Fruit fly (Drosophila melanogaster): ENCODE measurements around the gene CG11353.

- TF ChIP-seq CG3032 (tag; optimal IDR thresholded peaks at IDR 0.05) (peak; percentile 55), Hr39 (GFP tag; optimal IDR thresholded peaks at IDR 0.05) (peak; percentile 46), acj6 (GFP tag; optimal IDR thresholded peaks at IDR 0.05) (peak; percentile 71), Ets21C (GFP tag; optimal IDR thresholded peaks at IDR 0.05) (no peak), Hr4 (GFP tag; optimal IDR thresholded peaks at IDR 0.05) (peak; percentile 76), Hr38 (GFP tag; optimal IDR thresholded peaks at IDR 0.05) (no peak), topi (GFP tag; optimal IDR thresholded peaks at IDR 0.05) (peak; percentile 63), Sox102F (GFP tag; optimal IDR thresholded peaks at IDR 0.05) (peak; percentile 56), lz (GFP tag; optimal IDR thresholded peaks at IDR 0.05) (peak; percentile 56), Blimp-1 (GFP tag; optimal IDR thresholded peaks at IDR 0.05) (no peak), OdsH (GFP tag; optimal IDR thresholded peaks at IDR 0.05) (peak; percentile 69), CG32006 (GFP tag; optimal IDR thresholded peaks at IDR 0.05) (peak; percentile 77), fd59A (GFP tag; optimal IDR thresholded peaks at IDR 0.05) (peak; percentile 60), Eip78C (GFP tag) (peak; percentile 95)
Observed at dm6 chr3L:4545731-4546130, 12.8 kb downstream of the CG11353 start.
